Worm (Caenorhabditis elegans) whole organism, dauer: Measurements from ENCODE around the gene smim-14.
"Not testable (repeated sequence)": the region's sequence is repeated elsewhere in the genome, so short reads cannot be mapped to it uniquely, and the experiment has no call there.

ENCODE experiments used
- unc-62 ChIP-seq: sonication (generic microtip); optimal IDR thresholded peaks from 2 replicates; lab custom pipeline; 2017; ENCODE audit warnings: missing biosample characterization, missing genetic modification reagents, missing genetic modification characterization

Gene smim-14

DNA sequence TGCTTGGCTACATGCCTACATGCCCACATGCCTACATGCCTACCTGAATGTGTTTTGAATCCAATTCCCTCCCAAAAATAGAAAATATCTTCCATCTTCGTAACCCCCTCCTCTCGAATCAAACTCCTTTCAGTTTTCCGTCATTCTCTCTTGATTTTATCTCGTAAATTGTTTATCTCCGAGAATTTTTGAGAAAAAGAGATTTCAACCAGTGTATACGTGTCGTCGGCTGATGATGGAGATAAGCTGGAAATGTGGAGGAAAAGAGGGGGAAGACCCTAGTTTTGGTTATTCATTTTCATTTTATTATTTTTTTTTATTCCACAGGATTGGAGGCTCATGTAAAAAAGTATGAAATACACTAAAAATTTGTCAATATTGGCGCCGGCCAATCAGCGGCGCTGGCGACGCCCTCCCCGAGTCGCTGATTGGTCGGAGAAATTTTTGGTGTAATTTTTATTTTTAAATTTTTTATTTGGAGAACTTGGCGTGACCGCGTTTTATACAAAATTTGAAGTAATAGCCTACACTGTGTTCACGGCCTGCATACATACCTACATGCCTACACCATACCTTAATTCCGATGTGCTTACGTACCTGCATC, 9.4 kb upstream of the smim-14 start:
- TF ChIP-seq unc-62 (GFP tag; lab: Kevin White, UChicago), result no peak

DNA sequence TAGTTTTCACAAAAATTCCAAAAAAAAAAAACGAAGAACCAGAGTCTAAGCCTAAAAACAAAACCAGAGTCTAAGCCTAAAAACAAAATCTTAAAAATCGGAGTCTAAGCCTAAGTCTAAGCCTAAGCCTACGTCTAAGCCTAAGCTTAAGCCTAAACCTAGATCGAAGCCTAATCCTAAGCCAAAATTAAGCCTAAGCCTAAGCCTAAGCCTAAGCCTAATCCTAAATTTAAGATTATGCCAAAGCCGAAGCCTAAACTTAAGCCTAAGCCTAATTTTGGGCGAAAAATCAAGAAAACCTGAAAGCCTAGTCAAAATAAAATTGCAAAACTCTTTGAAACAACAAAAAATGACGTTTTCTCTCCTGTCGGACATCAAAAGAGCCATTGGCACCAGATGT, 7.8 kb upstream of the smim-14 start:
- no peak for TF ChIP-seq unc-62 (GFP tag; lab: Kevin White, UChicago)

DNA sequence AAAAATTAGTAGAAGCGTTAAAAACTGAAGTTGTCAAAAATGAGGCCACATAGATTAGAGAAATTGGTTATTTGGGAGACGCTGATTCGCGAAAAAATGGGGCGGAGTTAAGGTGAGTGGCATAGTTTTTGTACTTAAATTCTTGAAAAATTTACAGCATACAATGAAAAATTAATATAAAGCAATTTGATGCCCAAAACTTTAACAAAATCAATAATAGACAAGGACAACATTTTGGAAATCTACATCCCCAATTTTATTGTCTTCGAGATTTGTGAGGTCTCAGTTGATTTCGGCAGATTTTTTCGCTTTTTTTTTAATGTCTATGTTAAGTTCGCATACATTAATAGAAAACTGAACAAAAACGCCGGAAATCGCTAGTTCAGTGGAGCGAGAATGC, 6.7 kb upstream of the smim-14 start:
- TF ChIP-seq unc-62 (GFP tag; lab: Kevin White, UChicago), result no peak

DNA sequence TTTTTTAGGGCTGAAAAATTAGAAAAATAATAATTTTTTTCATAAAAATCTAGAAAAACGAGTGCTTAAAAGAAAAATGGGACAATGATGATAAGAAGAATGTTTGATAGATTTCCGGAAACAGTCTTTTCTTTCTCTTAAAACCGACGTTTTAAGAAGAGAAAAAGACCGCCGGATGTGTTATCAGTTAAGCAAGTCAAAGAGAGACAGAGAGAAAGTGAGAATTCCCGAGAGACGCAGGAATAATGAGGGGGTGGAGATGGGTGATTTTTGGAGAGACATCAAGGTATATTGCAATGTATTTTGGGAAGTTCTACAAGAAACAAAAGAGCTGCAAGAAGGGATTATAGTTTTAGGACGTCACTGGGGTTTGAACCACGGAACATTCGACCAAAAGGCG, 6.0 kb upstream of the smim-14 start, which contains the start of gene C34C12.9:
C34C12.9 (minus strand) TSS at position 16 of the 400 bp plus-strand sequence.
- no peak for TF ChIP-seq unc-62 (GFP tag; lab: Kevin White, UChicago)

DNA sequence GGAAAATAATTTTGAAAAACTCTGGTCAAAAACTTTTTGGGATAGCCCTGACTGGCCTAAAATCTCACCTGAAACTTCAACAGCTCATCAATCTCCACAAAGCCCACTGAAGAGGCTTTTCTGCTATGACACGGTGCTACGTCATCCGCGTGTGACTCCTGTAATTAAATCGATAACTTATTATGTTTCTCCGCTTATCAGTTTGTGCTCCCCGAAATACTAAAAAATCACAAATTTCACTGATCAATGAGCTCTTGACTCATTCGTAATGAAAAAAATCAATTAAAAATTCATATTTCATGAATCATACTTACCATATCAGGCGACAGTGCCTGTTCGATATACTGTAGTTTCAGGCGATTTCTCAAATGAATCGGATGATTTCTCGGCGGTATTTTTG, 5.5 kb upstream of the smim-14 start:
- TF ChIP-seq unc-62 (GFP tag; lab: Kevin White, UChicago), result no peak

DNA sequence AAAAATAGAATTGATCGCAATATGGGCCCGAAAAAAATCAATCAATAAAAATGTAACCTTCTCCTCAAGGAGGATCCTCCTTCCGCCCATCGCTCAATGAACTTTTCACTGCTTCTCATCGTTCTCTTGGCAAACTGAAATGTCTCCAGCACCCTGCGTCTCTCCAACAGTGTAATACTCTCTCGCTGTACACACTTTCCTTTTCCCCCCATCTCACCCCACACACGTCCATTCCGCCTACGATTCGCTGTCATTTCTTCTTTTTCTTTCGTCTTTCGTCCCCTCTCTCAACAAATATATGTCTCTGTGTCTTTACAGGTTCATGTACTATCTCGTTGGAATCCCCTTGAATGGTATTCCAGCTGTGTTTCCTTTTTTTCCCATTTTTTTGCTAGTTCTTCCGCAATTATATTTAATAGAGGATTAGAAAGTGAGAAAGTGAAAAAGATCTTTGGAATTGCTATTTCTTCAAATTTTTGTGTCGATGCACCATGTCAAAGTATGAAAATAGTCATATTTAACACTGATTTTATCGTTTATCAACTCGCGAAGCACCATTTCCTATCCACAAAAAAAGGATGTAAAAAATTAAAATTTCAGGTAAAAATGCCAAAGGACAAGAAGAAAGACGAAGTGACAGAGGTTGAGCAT, 2.0 kb upstream of the smim-14 start, which contains the start of gene rsu-1:
rsu-1 (plus strand) TSS at position 601 of the 651 bp plus-strand sequence.
- TF ChIP-seq unc-62 (GFP tag; lab: Kevin White, UChicago), result no peak

DNA sequence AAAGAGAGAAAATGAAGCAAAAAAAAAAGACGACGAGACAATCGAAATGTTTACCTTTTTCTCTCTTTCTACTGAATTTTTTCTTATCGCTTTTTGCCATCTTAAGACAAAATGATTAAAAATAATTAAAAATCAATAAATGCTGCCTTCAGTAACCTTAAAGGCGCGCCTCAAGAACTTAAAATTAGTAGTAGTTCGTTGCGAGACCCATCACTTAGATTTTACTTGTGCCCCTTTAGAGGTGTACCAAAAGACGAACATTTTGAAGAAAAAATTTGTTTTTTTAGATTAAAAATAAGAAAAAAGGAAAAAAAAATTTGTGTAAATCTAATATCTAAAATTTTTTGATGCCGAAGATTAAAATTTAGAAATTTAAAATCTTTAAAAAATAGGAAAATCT, 1.4 kb upstream of the smim-14 start:
- no peak for TF ChIP-seq unc-62 (GFP tag; lab: Kevin White, UChicago)

DNA sequence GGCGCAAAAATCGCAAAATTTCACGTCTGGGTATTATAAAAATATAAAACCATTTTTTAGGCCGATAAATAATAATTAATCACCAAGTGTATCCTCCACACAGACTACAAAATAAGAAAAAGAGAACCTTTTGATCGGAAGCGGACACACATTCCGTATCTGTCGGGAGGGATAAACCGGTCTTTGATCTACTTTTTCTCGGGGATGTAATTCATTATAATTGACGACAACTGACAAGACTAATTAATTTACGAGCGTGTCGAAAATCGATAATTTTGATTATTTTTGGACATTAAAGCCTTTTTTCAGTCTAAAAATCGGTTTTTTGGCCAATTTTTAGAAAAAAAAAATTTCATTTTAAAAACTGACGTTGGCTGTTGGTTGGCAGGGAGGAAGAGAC, 887 bp upstream of the smim-14 start:
- TF ChIP-seq unc-62 (GFP tag; lab: Kevin White, UChicago), result no peak

DNA sequence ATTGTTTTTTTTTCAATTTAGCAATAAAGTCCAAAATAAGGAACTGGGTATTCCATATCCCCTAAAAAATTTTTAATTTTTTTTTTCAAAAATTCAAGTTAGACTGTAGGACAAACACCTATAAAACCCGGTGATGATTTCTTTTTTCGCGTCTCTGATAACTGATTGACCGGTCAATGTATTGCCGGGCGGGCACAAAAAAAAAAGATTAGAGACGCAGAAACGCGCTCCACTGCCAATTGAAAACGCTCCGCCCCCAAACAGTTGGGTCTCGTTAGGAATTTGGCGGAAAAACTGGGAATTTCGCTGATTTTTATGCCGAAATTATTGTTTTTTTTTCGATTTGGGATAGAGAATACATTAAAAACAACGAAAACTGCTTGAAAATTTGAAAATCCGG, 1.2 kb downstream of the smim-14 start:
- TF ChIP-seq unc-62 (GFP tag; lab: Kevin White, UChicago), result no peak

DNA sequence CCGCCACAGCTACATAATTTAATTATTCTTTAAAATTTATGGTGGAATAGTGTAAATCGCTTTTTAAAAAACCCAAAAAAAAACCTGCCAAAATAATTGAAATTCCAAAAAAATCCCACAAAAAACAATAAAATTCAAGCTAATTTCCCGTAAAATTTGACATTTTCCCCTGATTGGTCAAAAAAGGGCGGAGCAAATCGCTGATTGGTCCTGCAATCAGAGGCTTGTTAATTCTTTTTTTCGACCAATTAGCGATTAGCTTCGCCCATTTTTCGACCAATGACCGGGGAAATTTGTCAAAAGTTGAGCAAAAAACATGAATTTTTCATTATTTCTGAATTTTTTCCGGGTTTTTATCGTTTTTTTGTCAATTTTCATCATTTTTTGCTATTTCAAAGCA, 2.5 kb downstream of the smim-14 start:
- TF ChIP-seq unc-62 (GFP tag; lab: Kevin White, UChicago), result no peak

DNA sequence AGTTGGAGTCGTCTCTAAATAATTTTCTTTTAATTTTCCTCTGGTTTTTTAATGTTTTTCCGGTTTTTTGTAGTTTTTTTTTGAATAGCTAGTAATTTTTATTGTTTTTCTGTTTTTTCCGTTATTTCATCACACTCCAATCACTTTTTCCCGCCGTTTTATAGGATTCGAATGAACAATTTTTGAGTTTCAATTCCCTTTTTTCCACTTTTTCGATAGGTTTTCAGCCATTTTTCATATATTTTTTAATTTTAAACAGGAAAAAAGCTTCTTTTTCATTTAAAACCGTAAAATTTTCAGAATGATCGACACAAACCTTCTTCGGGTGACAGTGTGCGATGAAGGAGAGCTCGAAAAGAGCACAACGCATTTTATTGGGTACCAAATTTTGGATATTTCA, 8.1 kb downstream of the smim-14 start, which contains the start of gene pph-6:
pph-6 (plus strand) TSS at position 301 of the 400 bp plus-strand sequence.
- TF ChIP-seq unc-62 (GFP tag; lab: Kevin White, UChicago), result no peak

DNA sequence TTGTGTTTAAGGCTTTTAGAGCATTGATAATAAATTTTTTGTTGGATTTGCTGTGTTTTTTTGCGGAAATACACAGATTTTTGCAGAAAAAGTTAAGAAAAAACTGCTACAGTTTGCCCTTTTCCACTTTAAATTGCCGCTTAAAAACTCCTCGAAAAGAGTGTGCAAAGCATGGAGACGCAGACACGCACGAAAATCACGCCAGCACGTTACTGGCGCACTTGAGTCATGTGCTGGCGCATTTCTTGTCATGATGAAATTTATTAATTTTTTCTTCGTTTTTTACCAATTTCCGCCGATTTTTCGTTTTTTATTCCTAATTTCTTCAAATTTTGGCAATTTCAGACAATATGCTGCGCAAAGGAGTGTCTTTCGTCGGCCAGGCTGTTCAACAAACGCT, 9.5 kb downstream of the smim-14 start, which contains the start of gene C34C12.8:
C34C12.8 (plus strand) TSS at position 346 of the 400 bp plus-strand sequence.
- no peak for TF ChIP-seq unc-62 (GFP tag; lab: Kevin White, UChicago)

DNA sequence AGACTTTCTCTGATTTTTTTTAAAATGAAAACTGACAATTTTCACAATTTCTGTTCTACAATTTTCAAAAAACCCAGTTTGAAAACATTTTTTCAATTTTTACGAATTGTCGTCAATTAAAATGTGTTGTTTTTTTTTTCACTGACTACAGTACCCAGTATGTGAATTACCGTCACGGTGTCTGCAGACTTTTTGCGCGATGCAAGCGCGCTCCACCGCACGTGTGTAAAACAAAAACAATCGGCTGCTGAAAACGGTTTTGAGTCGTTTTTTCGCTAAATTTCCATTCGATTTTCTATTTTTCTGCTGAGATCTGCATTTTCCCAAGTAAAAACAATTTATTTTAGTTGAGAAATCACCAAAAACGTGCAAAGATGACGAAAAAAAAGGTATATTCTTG, 13.3 kb downstream of the smim-14 start:
- TF ChIP-seq unc-62 (GFP tag; lab: Kevin White, UChicago), result no peak

DNA sequence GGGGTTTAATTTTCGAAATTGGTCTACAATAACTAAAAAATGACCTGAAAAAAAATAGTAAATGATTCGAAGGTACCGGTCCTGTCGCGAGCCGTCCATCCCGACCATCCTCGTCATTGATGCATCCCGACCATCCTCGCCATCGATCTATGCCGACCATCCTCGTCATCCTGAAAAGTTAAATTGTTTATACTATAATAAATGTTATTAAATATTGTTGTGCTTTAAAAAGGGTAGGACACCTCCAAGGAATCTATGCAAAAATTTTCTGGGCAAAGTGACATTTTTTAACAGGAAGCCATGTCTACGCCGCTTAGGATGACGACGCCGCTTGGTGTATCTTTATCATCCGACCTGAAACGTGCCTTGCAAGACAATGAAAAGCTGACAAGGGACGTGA, 15.5 kb downstream of the smim-14 start, which contains the start of gene C34C12.1:
C34C12.1 (plus strand) TSS at position 301 of the 400 bp plus-strand sequence.
- TF ChIP-seq unc-62 (GFP tag; lab: Kevin White, UChicago), result not testable (repeated sequence)

DNA sequence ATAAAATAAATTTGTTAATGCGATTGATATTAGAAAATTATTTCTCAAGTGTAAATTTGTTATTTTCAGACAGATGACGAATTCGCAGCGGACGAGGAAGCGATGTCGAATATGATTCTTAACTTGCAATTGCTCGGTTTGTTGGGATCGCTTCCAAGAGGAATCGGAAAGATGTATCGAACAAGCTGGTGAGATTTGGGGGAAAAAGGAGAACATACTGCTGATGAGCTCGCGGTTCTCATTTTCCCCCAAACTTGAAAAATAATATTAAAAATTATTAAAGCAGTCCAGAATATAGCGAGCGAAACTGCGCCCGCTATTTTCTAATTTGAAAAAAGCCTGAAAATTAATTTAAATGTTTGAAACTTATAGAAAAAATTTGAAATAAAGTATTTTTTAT, 16.1 kb downstream of the smim-14 start, which contains the start of gene C34C12.2:
C34C12.2 (plus strand) TSS at position 301 of the 400 bp plus-strand sequence.
- TF ChIP-seq unc-62 (GFP tag; lab: Kevin White, UChicago), result not testable (repeated sequence)

DNA sequence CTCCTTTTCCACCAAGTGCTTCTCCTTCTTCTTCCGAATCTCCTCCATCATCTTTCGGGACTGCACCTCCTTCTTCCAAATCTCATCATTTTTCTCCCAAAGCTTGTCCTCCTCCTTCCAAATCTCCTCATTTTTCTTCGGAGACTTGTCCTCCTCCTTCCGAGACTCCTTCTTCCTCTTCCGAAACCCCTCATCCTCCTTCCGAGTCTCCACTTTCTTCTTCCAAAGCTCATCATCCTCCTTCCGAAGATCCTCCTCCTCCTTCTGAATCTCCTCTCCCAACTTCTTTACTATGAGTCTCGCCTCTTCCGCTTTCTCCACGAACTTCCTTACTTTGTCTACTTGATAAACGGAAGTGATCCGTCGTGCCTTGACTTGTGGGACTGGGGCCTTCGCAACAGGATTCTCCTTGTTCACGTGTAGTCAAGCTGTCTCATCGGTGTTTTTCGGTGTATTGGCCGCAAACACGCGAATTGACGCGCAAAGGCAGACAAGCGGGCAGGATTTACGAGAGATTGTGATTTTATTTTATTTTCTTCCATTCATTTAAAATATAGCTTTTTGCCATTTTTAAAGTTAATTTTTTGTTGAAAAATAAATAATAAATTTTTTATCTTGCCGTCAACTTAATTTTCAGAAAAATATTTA, 16.9 kb downstream of the smim-14 start, which contains the start of the genes K01A11.3 and C34C12.12:
K01A11.3 (minus strand) TSS at position 51 of the 648 bp plus-strand sequence.
C34C12.12 (plus strand) TSS at position 632 of the 648 bp plus-strand sequence.
- TF ChIP-seq unc-62 (GFP tag; lab: Kevin White, UChicago), result no peak
